Worm (Caenorhabditis elegans) whole organism, L2 larva: ENCODE data around the gene sdz-18.

ENCODE experiments used
- F13H6.1 ChIP-seq: sonication (generic microtip); optimal IDR thresholded peaks from 2 replicates; lab custom pipeline; 2016; ENCODE audit warnings: missing genetic modification characterization, missing compliant biosample characterization
- Y55F3AM.14 ChIP-seq: fragments of 200-800 bp; sonication (Bioruptor generic); optimal IDR thresholded peaks from 2 replicates; lab custom pipeline; 2018; ENCODE audit warnings: mild to moderate bottlenecking, missing genetic modification characterization, missing compliant biosample characterization
- alr-1 ChIP-seq: fragments of 150-350 bp; optimal IDR thresholded peaks from 2 replicates; lab custom pipeline; 2014; ENCODE audit warnings: missing biosample characterization, missing genetic modification characterization
- ama-1 ChIP-seq: fragments of 150-350 bp; optimal IDR thresholded peaks from 2 replicates; lab custom pipeline; 2018; ENCODE audit warnings: inconsistent platforms
- blmp-1 ChIP-seq: sonication (generic microtip); optimal IDR thresholded peaks from 2 replicates; lab custom pipeline; 2017; ENCODE audit warnings: missing genetic modification characterization, mild to moderate bottlenecking, missing compliant biosample characterization, antibody characterized with exemption, moderate library complexity; ENCODE audit not compliant: insufficient read depth
- ceh-16 ChIP-seq: fragments of 150-350 bp; optimal IDR thresholded peaks from 2 replicates; lab custom pipeline; 2014; ENCODE audit warnings: missing biosample characterization, missing genetic modification characterization
- ceh-82 ChIP-seq: fragments of 150-350 bp; optimal IDR thresholded peaks from 2 replicates; lab custom pipeline; 2014; ENCODE audit warnings: missing biosample characterization, missing genetic modification characterization
- crh-2 ChIP-seq: sonication (generic microtip); optimal IDR thresholded peaks from 2 replicates; lab custom pipeline; 2017; ENCODE audit warnings: missing biosample characterization, missing genetic modification characterization
- dmd-4 ChIP-seq: sonication (generic microtip); optimal IDR thresholded peaks from 2 replicates; lab custom pipeline; 2017; ENCODE audit warnings: missing biosample characterization, missing genetic modification characterization
- egl-27 ChIP-seq: sonication (generic microtip); optimal IDR thresholded peaks from 3 replicates; lab custom pipeline; 2017; ENCODE audit warnings: missing biosample characterization, missing genetic modification reagents, missing genetic modification characterization
- elt-3 ChIP-seq: sonication (generic microtip); optimal IDR thresholded peaks from 2 replicates; lab custom pipeline; 2017; ENCODE audit warnings: missing biosample characterization, missing genetic modification characterization
- fos-1 ChIP-seq: fragments of 150-350 bp; optimal IDR thresholded peaks from 2 replicates; lab custom pipeline; 2014; ENCODE audit warnings: missing biosample characterization, missing genetic modification characterization
- gmeb-1 ChIP-seq: fragments of 150-350 bp; optimal IDR thresholded peaks from 2 replicates; lab custom pipeline; 2014; ENCODE audit warnings: missing biosample characterization, missing genetic modification characterization
- lin-13 ChIP-seq: fragments of 150-350 bp; optimal IDR thresholded peaks from 2 replicates; lab custom pipeline; 2014; ENCODE audit warnings: missing biosample characterization, missing genetic modification reagents, missing genetic modification characterization
- lin-39 ChIP-seq: fragments of 150-350 bp; optimal IDR thresholded peaks from 2 replicates; lab custom pipeline; 2014; ENCODE audit warnings: missing biosample characterization, missing genetic modification reagents, missing genetic modification characterization
- mab-5 ChIP-seq: fragments of 150-350 bp; optimal IDR thresholded peaks from 2 replicates; lab custom pipeline; 2014; ENCODE audit warnings: missing biosample characterization, missing genetic modification characterization
- mbf-1 ChIP-seq: sonication (generic microtip); optimal IDR thresholded peaks from 2 replicates; lab custom pipeline; 2017; ENCODE audit warnings: missing biosample characterization, missing genetic modification characterization
- mdl-1 ChIP-seq, 2 experiments: fragments of 150-350 bp in 1 of 2; sonication (generic microtip) in 1 of 2; optimal IDR thresholded peaks; 2 replicates each; lab custom pipeline; 2017; ENCODE audit warnings: missing biosample characterization in 2 of 2, missing genetic modification characterization in 2 of 2
- nhr-10 ChIP-seq: sonication (generic microtip); optimal IDR thresholded peaks from 2 replicates; lab custom pipeline; 2017; ENCODE audit warnings: missing biosample characterization, missing genetic modification characterization
- nhr-12 ChIP-seq: fragments of 150-350 bp; optimal IDR thresholded peaks from 2 replicates; lab custom pipeline; 2014; ENCODE audit warnings: missing biosample characterization, missing genetic modification characterization
- nhr-21 ChIP-seq: fragments of 150-350 bp; optimal IDR thresholded peaks from 2 replicates; lab custom pipeline; 2014; ENCODE audit warnings: missing biosample characterization, missing genetic modification characterization
- nhr-237 ChIP-seq: fragments of 150-350 bp; optimal IDR thresholded peaks from 2 replicates; lab custom pipeline; 2014; ENCODE audit warnings: missing biosample characterization, missing genetic modification characterization
- nhr-25 ChIP-seq: fragments of 150-350 bp; sonication (generic microtip); optimal IDR thresholded peaks from 3 replicates; lab custom pipeline; 2014; ENCODE audit warnings: missing biosample characterization, missing genetic modification characterization
- nhr-6 ChIP-seq: fragments of 150-350 bp; optimal IDR thresholded peaks from 2 replicates; lab custom pipeline; 2014; ENCODE audit warnings: missing biosample characterization, missing genetic modification characterization
- nhr-77 ChIP-seq: fragments of 150-350 bp; optimal IDR thresholded peaks from 2 replicates; lab custom pipeline; 2014; ENCODE audit warnings: missing biosample characterization, missing genetic modification characterization
- sem-4 ChIP-seq: fragments of 150-350 bp; optimal IDR thresholded peaks from 2 replicates; lab custom pipeline; 2014; ENCODE audit warnings: missing biosample characterization, missing genetic modification reagents, missing genetic modification characterization
- sma-9 ChIP-seq, 2 experiments: fragments of 150-350 bp in 1 of 2; sonication (generic microtip) in 1 of 2; optimal IDR thresholded peaks; 2 replicates each; lab custom pipeline; 2014 to 2016; ENCODE audit warnings: missing genetic modification characterization in 2 of 2, mild to moderate bottlenecking in 1 of 2, missing biosample characterization in 1 of 2, missing compliant biosample characterization in 1 of 2, missing genetic modification reagents in 1 of 2, moderate library complexity in 1 of 2
- unc-39 ChIP-seq: fragments of 150-350 bp; optimal IDR thresholded peaks from 2 replicates; lab custom pipeline; 2014; ENCODE audit warnings: missing biosample characterization, missing genetic modification characterization
- unc-55 ChIP-seq: fragments of 150-350 bp; sonication (generic microtip); optimal IDR thresholded peaks from 3 replicates; lab custom pipeline; 2014; ENCODE audit warnings: missing biosample characterization, missing genetic modification reagents, missing genetic modification characterization
- zag-1 ChIP-seq: fragments of 150-350 bp; optimal IDR thresholded peaks from 2 replicates; lab custom pipeline; 2014; ENCODE audit warnings: missing biosample characterization, missing genetic modification characterization
- ztf-1 ChIP-seq: fragments of 200-800 bp; sonication (Bioruptor generic); conservative IDR thresholded peaks from 2 replicates; pipeline ENCODE4 v1.3.6; 2022; ENCODE audit warnings: missing genetic modification characterization, missing compliant biosample characterization
- ztf-11 ChIP-seq: sonication (generic microtip); optimal IDR thresholded peaks from 2 replicates; lab custom pipeline; 2017; ENCODE audit warnings: missing biosample characterization, missing genetic modification characterization
- ztf-4 ChIP-seq: fragments of 150-350 bp; optimal IDR thresholded peaks from 2 replicates; lab custom pipeline; 2014; ENCODE audit warnings: missing biosample characterization, missing genetic modification characterization

The sdz-18 gene

DNA sequence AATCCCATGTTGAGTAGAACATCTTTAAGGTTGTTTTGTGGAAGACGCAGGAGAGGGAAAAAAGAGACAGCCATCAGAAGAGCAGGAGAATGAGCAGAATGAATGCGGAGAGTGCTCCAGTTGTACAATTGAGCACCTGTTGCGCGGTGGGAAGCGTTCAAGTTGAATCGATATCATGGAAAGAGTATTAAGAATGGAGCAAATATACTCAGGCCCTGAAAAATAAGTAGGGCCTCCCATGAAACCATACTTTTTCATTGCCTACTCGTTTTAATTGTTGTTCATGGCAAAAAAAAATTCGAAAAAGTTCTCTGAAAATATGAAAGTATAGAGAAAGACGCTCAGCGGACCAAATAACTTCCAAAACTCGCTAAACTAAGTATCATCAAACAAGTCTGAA is 12.9 kb upstream of the sdz-18 start, which contains the start of gene fbxb-48:
Gene fbxb-48, minus strand, starts transcription at position 101 of the 400 bp plus-strand sequence.
- TF ChIP-seq zag-1 (tag; lab: Kevin White, UChicago) = no peak
- TF ChIP-seq ceh-82 (tag; lab: Kevin White, UChicago) = no peak
- TF ChIP-seq mab-5 (tag; lab: Kevin White, UChicago) = no peak
- no peak for TF ChIP-seq blmp-1 (tag; lab: Kevin White, UChicago)
- no peak for TF ChIP-seq ceh-16 (tag; lab: Kevin White, UChicago)
- no peak for TF ChIP-seq sma-9 (GFP tag; optimal IDR thresholded peaks at IDR 0.05; lab: Kevin White, UChicago)
- no peak for TF ChIP-seq sma-9 (tag; optimal IDR thresholded peaks at IDR 0.05; lab: Kevin White, UChicago)
- no peak for TF ChIP-seq Y55F3AM.14 (GFP tag; lab: Kevin White, UChicago)
- no peak for TF ChIP-seq nhr-12 (tag; lab: Kevin White, UChicago)
- no peak for TF ChIP-seq nhr-10 (tag; lab: Kevin White, UChicago)
- TF ChIP-seq unc-55 (GFP tag; lab: Kevin White, UChicago) = no peak
- no peak for TF ChIP-seq crh-2 (tag; lab: Kevin White, UChicago)
- TF ChIP-seq ztf-11 (tag; lab: Kevin White, UChicago) = no peak
- no peak for TF ChIP-seq sem-4
- TF ChIP-seq elt-3 = no peak

DNA sequence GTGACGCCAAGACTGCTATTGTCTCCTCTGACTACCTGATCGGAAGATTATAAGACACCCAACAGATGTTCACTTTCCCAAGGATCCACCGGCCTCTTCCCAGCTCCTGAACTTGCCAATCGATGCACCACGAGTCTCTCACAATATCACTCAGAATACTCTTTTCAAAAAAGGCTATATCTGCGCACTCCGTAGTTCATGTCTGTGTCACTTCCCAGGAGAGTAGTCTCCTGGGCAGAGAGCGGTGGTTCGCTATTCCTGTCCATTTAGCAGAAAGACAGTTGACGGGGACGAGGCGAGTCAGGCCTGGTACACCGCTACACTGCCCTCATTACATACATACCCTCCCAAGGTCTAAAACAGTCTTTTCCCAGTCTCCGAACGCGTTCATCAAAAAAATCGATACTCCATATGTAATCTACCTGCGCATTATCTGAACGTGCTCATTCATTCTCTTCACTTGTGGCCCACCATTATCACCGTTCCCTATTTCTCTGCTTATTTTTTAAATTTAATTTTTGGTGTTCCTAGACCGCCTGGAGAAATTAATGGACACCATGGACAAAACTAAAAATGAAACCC is 8.6 kb upstream of the sdz-18 start, which contains the start of gene btb-6:
Gene btb-6, plus strand, starts transcription at position 532 of the 582 bp plus-strand sequence.
- TF ChIP-seq alr-1 (no peak), nhr-77 (tag; lab: Kevin White, UChicago) (no peak), mbf-1 (tag; lab: Kevin White, UChicago) (no peak), ceh-82 (tag; lab: Kevin White, UChicago) (no peak), nhr-237 (tag; lab: Kevin White, UChicago) (no peak)

DNA sequence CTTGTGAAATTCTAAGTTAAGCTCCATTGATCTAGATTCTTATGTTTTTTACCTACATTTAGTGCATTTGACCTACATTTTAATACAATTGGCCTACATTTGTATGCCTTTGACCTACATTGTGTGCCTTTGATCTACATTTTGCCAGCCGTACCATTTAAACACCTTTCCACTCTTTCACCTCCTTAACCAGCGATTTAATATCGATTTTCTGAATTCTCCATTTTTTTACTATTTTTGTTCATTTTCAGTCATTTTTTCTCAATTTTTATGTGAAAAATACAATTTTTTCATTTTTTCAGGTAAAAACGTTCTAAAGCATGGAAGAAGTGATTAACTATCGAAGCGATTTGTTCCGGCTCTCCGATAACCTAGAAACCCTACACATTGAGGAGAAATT is 6.7 kb upstream of the sdz-18 start, which contains the start of gene btb-7:
Gene btb-7, plus strand, starts transcription at position 301 of the 400 bp plus-strand sequence.
- TF ChIP-seq gmeb-1 (tag; lab: Kevin White, UChicago) = no peak
- no peak for TF ChIP-seq mbf-1 (tag; lab: Kevin White, UChicago)
- TF ChIP-seq egl-27 (tag; lab: Kevin White, UChicago) = no peak
- TF ChIP-seq sma-9 (GFP tag; optimal IDR thresholded peaks at IDR 0.05; lab: Kevin White, UChicago) = no peak
- TF ChIP-seq sma-9 (tag; optimal IDR thresholded peaks at IDR 0.05; lab: Kevin White, UChicago) = no peak
- TF ChIP-seq blmp-1 (tag; lab: Kevin White, UChicago) = no peak
- TF ChIP-seq ztf-4 (tag; lab: Kevin White, UChicago) = no peak
- TF ChIP-seq ztf-1 (GFP tag; lab: Robert Waterston, UW) = no peak
- no peak for TF ChIP-seq nhr-25
- no peak for TF ChIP-seq mdl-1 (tag; optimal IDR thresholded peaks at IDR 0.05; lab: Kevin White, UChicago)
- no peak for TF ChIP-seq nhr-6 (tag; lab: Kevin White, UChicago)
- TF ChIP-seq fos-1 (tag; lab: Kevin White, UChicago) = no peak
- no peak for TF ChIP-seq nhr-21 (tag; lab: Kevin White, UChicago)
- no peak for TF ChIP-seq ceh-82 (tag; lab: Kevin White, UChicago)
- TF ChIP-seq, all 48 proteins: peak for 0

- no peak for TF ChIP-seq sem-4
- no peak for TF ChIP-seq ceh-82 (tag; lab: Kevin White, UChicago)
- no peak for TF ChIP-seq unc-55 (GFP tag; lab: Kevin White, UChicago)
- no peak for TF ChIP-seq nhr-12 (tag; lab: Kevin White, UChicago)
- TF ChIP-seq lin-13 (GFP tag; lab: Kevin White, UChicago) = no peak
- no peak for TF ChIP-seq nhr-237 (tag; lab: Kevin White, UChicago)
- TF ChIP-seq lin-39 (tag; lab: Kevin White, UChicago) = no peak
- TF ChIP-seq nhr-25 = no peak
- TF ChIP-seq ama-1 (lab: Kevin White, UChicago) = no peak
- no peak for TF ChIP-seq mab-5 (tag; lab: Kevin White, UChicago)
- no peak for TF ChIP-seq ceh-16 (tag; lab: Kevin White, UChicago)
- TF ChIP-seq elt-3 = no peak
- TF ChIP-seq ztf-1 (GFP tag; lab: Robert Waterston, UW) = no peak
- no peak for TF ChIP-seq F13H6.1 (tag; lab: Kevin White, UChicago)
- TF ChIP-seq unc-39 (tag; lab: Kevin White, UChicago) = no peak
- no peak for TF ChIP-seq dmd-4 (tag; lab: Kevin White, UChicago)
- no peak for TF ChIP-seq blmp-1 (tag; lab: Kevin White, UChicago)
- TF ChIP-seq ztf-11 (tag; lab: Kevin White, UChicago) = no peak
Measured at ce11 chrII:1709959-1710358, 3.7 kb upstream of the sdz-18 start, which contains the start of gene fbxa-184. Gene fbxa-184 (plus strand): TSS chrII:1710259.
